Fruit fly (Drosophila melanogaster) whole organism, wandering third instar larva: Measurements from ENCODE around the gene elB.

Experiments
- Abd-B ChIP-seq: fragments of >200 bp; optimal IDR thresholded peaks from 2 replicates; lab custom pipeline; 2017; ENCODE audit warnings: missing biosample characterization, missing genetic modification characterization
- CG32264 ChIP-seq: fragments of 200-800 bp; sonication (Bioruptor generic); optimal IDR thresholded peaks from 2 replicates; lab custom pipeline; 2016; ENCODE audit warnings: missing biosample characterization, missing genetic modification characterization
- CG9705 ChIP-seq: fragments of 200-800 bp; sonication (Bioruptor generic); optimal IDR thresholded peaks from 2 replicates; lab custom pipeline; 2018; ENCODE audit warnings: missing biosample characterization, mild to moderate bottlenecking, missing genetic modification characterization
- CrebA ChIP-seq: fragments of 200-800 bp; sonication (Bioruptor generic); optimal IDR thresholded peaks from 2 replicates; lab custom pipeline; 2016; ENCODE audit warnings: missing biosample characterization, mild to moderate bottlenecking, missing genetic modification characterization, borderline replicate concordance
- Dfd ChIP-seq: fragments of >200 bp; optimal IDR thresholded peaks from 2 replicates; lab custom pipeline; 2017; ENCODE audit warnings: missing biosample characterization, missing genetic modification characterization
- GATAd ChIP-seq: sonication (Bioruptor generic); optimal IDR thresholded peaks from 2 replicates; lab custom pipeline; 2016; ENCODE audit warnings: missing biosample characterization, missing genetic modification characterization
- HLH106 ChIP-seq: fragments of 200-800 bp; optimal IDR thresholded peaks from 3 replicates; lab custom pipeline; 2019; ENCODE audit warnings: missing biosample characterization, mild to moderate bottlenecking, missing genetic modification characterization, moderate library complexity
- Hnf4 ChIP-seq: fragments of 200-800 bp; sonication (Bioruptor generic); optimal IDR thresholded peaks from 2 replicates; lab custom pipeline; 2016; ENCODE audit warnings: missing biosample characterization, mild to moderate bottlenecking, missing genetic modification characterization
- Hr78 ChIP-seq: fragments of >200 bp; optimal IDR thresholded peaks from 2 replicates; lab custom pipeline; 2017; ENCODE audit warnings: missing biosample characterization, missing genetic modification characterization
- Hr83 ChIP-seq: fragments of 200-300 bp; sonication (Bioruptor generic); optimal IDR thresholded peaks from 2 replicates; lab custom pipeline; 2016; ENCODE audit warnings: missing biosample characterization, mild to moderate bottlenecking, missing genetic modification characterization, moderate library complexity; ENCODE audit not compliant: poor library complexity, severe bottlenecking
- Jra ChIP-seq: sonication (Bioruptor generic); optimal IDR thresholded peaks from 2 replicates; lab custom pipeline; 2016; ENCODE audit warnings: missing biosample characterization, missing genetic modification characterization
- Mio ChIP-seq: sonication (Bioruptor generic); optimal IDR thresholded peaks from 2 replicates; lab custom pipeline; 2016; ENCODE audit warnings: missing biosample characterization, missing genetic modification characterization
- Myc ChIP-seq: fragments of >200 bp; optimal IDR thresholded peaks from 2 replicates; lab custom pipeline; 2017
- N ChIP-seq: fragments of >200 bp; optimal IDR thresholded peaks from 2 replicates; lab custom pipeline; 2018; ENCODE audit warnings: missing biosample characterization, missing external identifiers, missing genetic modification characterization
- OdsH ChIP-seq: fragments of 200-800 bp; sonication (Bioruptor generic); optimal IDR thresholded peaks from 2 replicates; lab custom pipeline; 2016; ENCODE audit warnings: missing biosample characterization, mild to moderate bottlenecking, missing genetic modification characterization
- Vsx2 ChIP-seq: fragments of 200-300, 225-300 bp; sonication (Bioruptor generic); optimal IDR thresholded peaks from 2 replicates; lab custom pipeline; 2018; ENCODE audit warnings: missing biosample characterization, missing genetic modification characterization; ENCODE audit not compliant: partially characterized antibody
- br ChIP-seq: fragments of 200-800 bp; sonication (Bioruptor generic); optimal IDR thresholded peaks from 2 replicates; lab custom pipeline; 2016; ENCODE audit warnings: missing biosample characterization, missing genetic modification characterization
- brk ChIP-seq: fragments of 200-800 bp; sonication (Bioruptor generic); optimal IDR thresholded peaks from 2 replicates; lab custom pipeline; 2016; ENCODE audit warnings: missing biosample characterization, mild to moderate bottlenecking, missing genetic modification characterization
- dl ChIP-seq, 2 experiments: fragments of 175-275, 200-275 bp in 1 of 2; fragments of 200-275 bp in 1 of 2; sonication (Bioruptor generic); optimal IDR thresholded peaks; lab custom pipeline; 2018; ENCODE audit warnings: mild to moderate bottlenecking in 2 of 2, missing biosample characterization in 2 of 2, missing genetic modification characterization in 2 of 2, moderate library complexity in 2 of 2; ENCODE audit not compliant: partially characterized antibody in 2 of 2, insufficient read depth in 1 of 2
- dmrt93B ChIP-seq: fragments of 200-800 bp; sonication (Bioruptor generic); optimal IDR thresholded peaks from 2 replicates; lab custom pipeline; 2018; ENCODE audit warnings: missing biosample characterization, mild to moderate bottlenecking, missing genetic modification characterization
- dsf ChIP-seq: sonication (Bioruptor generic); optimal IDR thresholded peaks from 2 replicates; lab custom pipeline; 2016; ENCODE audit warnings: missing biosample characterization, missing genetic modification characterization, borderline replicate concordance
- ey ChIP-seq: fragments of 200-800 bp; sonication (Bioruptor generic); optimal IDR thresholded peaks from 2 replicates; lab custom pipeline; 2016; ENCODE audit warnings: missing biosample characterization, missing genetic modification characterization
- h ChIP-seq: fragments of 200-800 bp; sonication (Bioruptor generic); optimal IDR thresholded peaks from 3 replicates; lab custom pipeline; 2016; ENCODE audit warnings: missing biosample characterization, mild to moderate bottlenecking, missing genetic modification characterization
- jim ChIP-seq: fragments of 175-275, 200-325 bp; sonication (Bioruptor generic); optimal IDR thresholded peaks from 2 replicates; lab custom pipeline; 2016; ENCODE audit warnings: missing biosample characterization, mild to moderate bottlenecking, missing genetic modification characterization
- lola ChIP-seq: fragments of >200 bp; optimal IDR thresholded peaks from 2 replicates; lab custom pipeline; 2017; ENCODE audit warnings: missing biosample characterization, missing genetic modification characterization
- pan ChIP-seq: fragments of >200 bp; optimal IDR thresholded peaks from 2 replicates; lab custom pipeline; 2017
- psq ChIP-seq: fragments of 200-800 bp; sonication (Bioruptor generic); optimal IDR thresholded peaks from 3 replicates; lab custom pipeline; 2017; ENCODE audit warnings: missing biosample characterization, mild to moderate bottlenecking, missing genetic modification characterization, moderate library complexity
- rgr ChIP-seq: fragments of 200-800 bp; sonication (Bioruptor generic); optimal IDR thresholded peaks from 3 replicates; lab custom pipeline; 2016; ENCODE audit warnings: missing biosample characterization, mild to moderate bottlenecking, missing genetic modification characterization
- sage ChIP-seq: fragments of 200-800 bp; sonication (Bioruptor generic); optimal IDR thresholded peaks from 2 replicates; lab custom pipeline; 2016; ENCODE audit warnings: missing biosample characterization, mild to moderate bottlenecking, missing genetic modification characterization
- sv ChIP-seq: fragments of 200-800 bp; sonication (Bioruptor generic); optimal IDR thresholded peaks from 3 replicates; lab custom pipeline; 2016; ENCODE audit warnings: missing biosample characterization, missing genetic modification characterization
- usp ChIP-seq: fragments of >200 bp; optimal IDR thresholded peaks from 2 replicates; lab custom pipeline; 2017; ENCODE audit warnings: missing biosample characterization, missing genetic modification characterization
- woc ChIP-seq: sonication (Bioruptor generic); optimal IDR thresholded peaks from 2 replicates; lab custom pipeline; 2016; ENCODE audit warnings: missing biosample characterization, mild to moderate bottlenecking, missing genetic modification characterization

Gene elB

DNA sequence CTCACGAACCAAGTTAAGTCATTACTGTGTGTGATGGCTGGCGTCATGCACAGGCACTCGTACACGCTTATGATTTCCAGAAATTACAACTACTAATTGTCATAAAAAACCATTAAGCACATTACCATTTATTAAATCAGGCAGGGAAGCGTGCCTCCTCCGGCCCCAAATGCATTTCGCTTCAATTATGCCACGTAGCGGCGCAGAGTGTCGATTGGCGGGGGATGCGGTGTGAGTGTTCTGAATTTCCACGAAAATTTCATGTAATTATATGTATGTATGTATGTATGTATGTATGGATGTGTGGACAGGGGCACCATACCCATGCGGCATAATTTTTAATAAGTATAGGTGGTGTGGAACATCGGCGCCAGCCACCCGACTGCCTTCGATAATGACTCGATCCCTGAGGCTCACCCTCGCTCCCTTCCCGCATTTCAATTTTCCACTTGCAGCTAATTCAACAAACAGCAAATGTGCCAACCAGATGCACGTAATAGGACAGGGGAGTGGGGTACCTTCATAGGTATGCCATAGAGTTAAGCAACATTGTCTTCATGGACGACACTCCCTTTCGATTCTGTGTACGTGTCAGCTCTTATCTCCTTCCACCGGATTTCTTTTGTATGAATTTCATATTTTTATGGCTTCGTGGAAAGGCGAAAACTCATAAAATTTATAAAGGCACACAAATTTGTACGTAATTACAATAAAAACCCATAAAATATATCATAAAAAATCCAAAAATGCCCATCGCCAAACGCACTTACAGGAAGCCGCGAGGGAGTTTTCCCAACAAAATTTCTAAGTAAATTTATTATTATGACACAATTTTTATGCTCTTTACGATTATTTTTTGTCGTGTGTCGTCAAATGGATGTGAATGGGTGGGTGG lies 33.0 kb upstream of the elB start:
- TF ChIP-seq CG32264, result no peak

DNA sequence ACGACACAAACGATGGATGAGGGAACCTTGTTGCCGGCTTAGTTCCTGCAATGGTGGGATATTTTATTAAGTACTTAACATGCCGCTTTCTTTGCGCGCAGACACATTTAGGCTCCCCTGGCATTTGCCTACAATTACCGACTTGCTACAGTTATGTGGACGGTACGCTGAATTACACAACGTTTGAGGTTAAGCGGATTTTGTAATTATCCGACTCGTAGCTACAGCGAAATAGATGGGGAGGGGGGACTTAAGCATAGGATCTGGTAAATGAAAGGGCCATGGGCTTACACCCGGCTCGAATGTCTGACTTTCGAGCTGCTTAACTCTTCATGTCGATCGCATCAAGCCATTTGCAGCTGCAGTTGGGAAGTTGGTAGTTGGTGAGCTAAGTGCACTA lies 32.0 kb upstream of the elB start:
- no peak for TF ChIP-seq sage
- no peak for TF ChIP-seq OdsH (GFP tag; lab: Kevin White, UChicago)
- TF ChIP-seq N (GFP tag; lab: Kevin White, UChicago), result no peak
- no peak for TF ChIP-seq Abd-B (GFP tag; lab: Kevin White, UChicago)
- TF ChIP-seq Mio (GFP tag; lab: Kevin White, UChicago), result no peak
- no peak for TF ChIP-seq sv (GFP tag; lab: Kevin White, UChicago)
- TF ChIP-seq Dfd (GFP tag; lab: Kevin White, UChicago), result no peak
- no peak for TF ChIP-seq ey
- TF ChIP-seq Hr78 (GFP tag; lab: Kevin White, UChicago), result no peak
- TF ChIP-seq h (GFP tag; lab: Kevin White, UChicago), result no peak
- TF ChIP-seq Hr83 (GFP tag; lab: Kevin White, UChicago), result no peak
- TF ChIP-seq jim (GFP tag; lab: Kevin White, UChicago), result no peak
- TF ChIP-seq CG32264, result no peak
- TF ChIP-seq CG9705 (GFP tag; lab: Kevin White, UChicago), result no peak
- TF ChIP-seq CrebA, result no peak

DNA sequence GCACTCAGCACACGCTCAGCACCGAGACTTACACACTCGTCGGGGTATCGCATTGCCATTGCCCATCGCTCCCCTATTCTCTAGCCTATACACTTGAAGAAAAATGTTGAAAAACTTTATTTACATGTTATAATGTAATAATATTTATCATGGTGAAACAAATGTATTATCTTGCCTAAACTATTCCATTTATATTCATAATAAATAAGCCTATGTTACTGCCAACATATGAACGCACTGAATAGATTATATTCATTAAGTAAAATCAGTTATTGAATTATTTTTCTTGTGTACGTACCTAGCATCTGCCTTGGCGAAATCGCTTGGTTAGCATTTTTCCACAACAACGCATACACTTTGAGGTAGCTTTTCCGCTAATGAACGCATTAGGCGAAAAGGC lies 31.6 kb upstream of the elB start:
- TF ChIP-seq CG32264, result no peak
- TF ChIP-seq Hnf4 (GFP tag; lab: Kevin White, UChicago), result no peak
- no peak for TF ChIP-seq GATAd
- no peak for TF ChIP-seq usp (GFP tag; lab: Kevin White, UChicago)
- no peak for TF ChIP-seq psq (GFP tag; lab: Kevin White, UChicago)
- TF ChIP-seq lola (GFP tag; lab: Kevin White, UChicago), result no peak
- no peak for TF ChIP-seq woc (GFP tag; lab: Kevin White, UChicago)
- TF ChIP-seq ey, result no peak

DNA sequence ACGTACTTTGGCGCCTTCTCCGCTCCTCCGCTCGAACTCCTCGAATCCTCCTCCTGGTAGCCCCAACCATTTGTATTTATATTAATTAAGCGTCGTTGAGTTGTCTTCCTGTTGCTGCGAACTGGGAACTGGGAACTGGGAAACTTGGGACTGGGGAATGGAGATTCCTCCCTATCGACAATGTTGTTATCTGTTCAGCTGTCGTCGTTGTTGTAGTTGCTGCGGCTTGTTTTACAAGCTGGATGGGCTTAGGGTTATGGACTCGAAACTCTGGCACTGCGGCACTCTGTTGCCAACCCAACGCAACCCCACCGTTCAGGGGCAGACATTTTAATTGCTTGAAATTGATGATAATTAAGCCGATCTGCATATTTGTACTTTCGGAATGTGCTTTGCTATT lies 29.5 kb upstream of the elB start:
- no peak for TF ChIP-seq dl (GFP tag; optimal IDR thresholded peaks at IDR 0.05; lab: Kevin White, UChicago; ENCODE audit: insufficient read depth in 1 of 2, partially characterized antibody in 2 of 2)
- no peak for TF ChIP-seq CrebA
- TF ChIP-seq HLH106 (tag; lab: Kevin White, UChicago), result no peak
- TF ChIP-seq pan (lab: Kevin White, UChicago), result no peak
- TF ChIP-seq dsf (GFP tag; lab: Kevin White, UChicago), result no peak
- no peak for TF ChIP-seq dmrt93B (GFP tag; lab: Kevin White, UChicago)
- TF ChIP-seq usp (GFP tag; lab: Kevin White, UChicago), result no peak
- TF ChIP-seq brk (GFP tag; lab: Kevin White, UChicago), result no peak
- TF ChIP-seq Jra (GFP tag; lab: Kevin White, UChicago), result no peak
- no peak for TF ChIP-seq sv (GFP tag; lab: Kevin White, UChicago)
- no peak for TF ChIP-seq psq (GFP tag; lab: Kevin White, UChicago)
- TF ChIP-seq h (GFP tag; lab: Kevin White, UChicago), result no peak
- no peak for TF ChIP-seq CG32264
- TF ChIP-seq lola (GFP tag; lab: Kevin White, UChicago), result no peak
- no peak for TF ChIP-seq rgr

DNA sequence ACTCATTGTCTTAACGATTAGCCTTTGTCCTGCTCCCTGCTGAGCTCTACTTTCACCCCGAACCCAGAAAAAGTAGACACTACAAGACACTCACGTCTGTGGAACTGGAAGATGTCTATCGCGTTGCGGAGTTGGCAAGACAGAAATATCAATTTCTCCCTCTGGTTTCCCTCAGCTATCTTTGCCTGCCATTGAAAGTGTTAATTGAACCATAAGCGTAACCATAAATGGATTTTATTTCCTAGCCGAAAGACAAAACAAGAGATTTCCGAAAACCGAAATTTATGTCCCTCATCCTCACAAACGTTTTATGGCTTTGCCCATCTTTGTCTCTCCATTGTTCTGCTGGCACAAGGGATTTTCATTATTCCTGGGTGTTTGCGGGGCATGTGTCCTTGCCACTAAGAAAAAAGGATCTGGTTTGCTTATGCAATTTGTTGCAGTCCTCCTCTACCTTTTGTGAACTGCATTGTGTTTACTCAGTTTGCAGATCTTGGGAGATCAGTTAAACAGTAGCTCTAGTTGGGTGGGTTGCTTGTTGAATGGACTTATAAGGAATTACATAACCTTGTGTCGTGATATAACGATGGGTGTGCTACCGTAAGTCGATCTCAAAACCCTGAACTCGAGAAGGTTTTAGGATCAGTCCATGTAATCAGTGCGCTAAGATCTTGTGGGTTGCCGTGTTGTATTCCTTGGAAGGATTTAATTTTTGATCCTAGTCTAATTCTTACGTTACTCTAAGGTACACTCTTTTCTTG lies 26.7 kb upstream of the elB start:
- TF ChIP-seq rgr (no peak), Hnf4 (GFP tag; lab: Kevin White, UChicago) (no peak), Myc (lab: Kevin White, UChicago) (no peak), dmrt93B (GFP tag; lab: Kevin White, UChicago) (no peak), jim (GFP tag; lab: Kevin White, UChicago) (no peak), br (no peak), N (GFP tag; lab: Kevin White, UChicago) (no peak), Vsx2 (GFP tag; lab: Kevin White, UChicago) (no peak), CrebA (no peak), sage (no peak), Dfd (GFP tag; lab: Kevin White, UChicago) (no peak), usp (GFP tag; lab: Kevin White, UChicago) (no peak), GATAd (no peak), Abd-B (GFP tag; lab: Kevin White, UChicago) (no peak)
